Fruit fly (Drosophila melanogaster): ENCODE results near the gene CG15534.

CG15534 gene

dm6 chr3R:30391098-30391497, 40.8 kb upstream of the CG15534 start:
- TF ChIP-seq CG8119 (GFP tag; IDR thresholded peaks at IDR 0.05) (0 out of 3 replicates have a peak, but pooled peaks have one; percentile 28), net (GFP tag; optimal IDR thresholded peaks at IDR 0.05) (no peak), Smox (GFP tag; optimal IDR thresholded peaks at IDR 0.05) (no peak), vri (GFP tag; optimal IDR thresholded peaks at IDR 0.05) (peak; percentile 82), CG3919 (GFP tag; optimal IDR thresholded peaks at IDR 0.05) (no peak), fd85E (GFP tag; optimal IDR thresholded peaks at IDR 0.05) (no peak), svp (GFP tag) (peak; percentile 57), CG15336 (GFP tag; IDR thresholded peaks at IDR 0.05) (no peak)

- TF ChIP-seq fkh (GFP tag; optimal IDR thresholded peaks at IDR 0.05): no peak
- no peak for TF ChIP-seq Ets96B (tag; optimal IDR thresholded peaks at IDR 0.05)
- no peak for TF ChIP-seq CG6276 (GFP tag; optimal IDR thresholded peaks at IDR 0.05)
- peak; percentile 66 for TF ChIP-seq Eip78C (GFP tag)
- TF ChIP-seq cyc (GFP tag; optimal IDR thresholded peaks at IDR 0.05): peak; percentile 19
- TF ChIP-seq CG4318 (GFP tag; optimal IDR thresholded peaks at IDR 0.05): no peak
- TF ChIP-seq CG11902 (GFP tag; optimal IDR thresholded peaks at IDR 0.05): no peak
- no peak for TF ChIP-seq CG11294 (GFP tag; IDR thresholded peaks at IDR 0.05)
- TF ChIP-seq CG6163 (GFP tag; IDR thresholded peaks at IDR 0.05): no peak
- no peak for TF ChIP-seq Hr4 (GFP tag; optimal IDR thresholded peaks at IDR 0.05)
- TF ChIP-seq lz (GFP tag; optimal IDR thresholded peaks at IDR 0.05): peak; percentile 22
- TF ChIP-seq spab (GFP tag; optimal IDR thresholded peaks at IDR 0.05): no peak
- no peak for TF ChIP-seq CG6808 (GFP tag; optimal IDR thresholded peaks at IDR 0.05)
- TF ChIP-seq CG6854 (GFP tag; optimal IDR thresholded peaks at IDR 0.05): no peak
- no peak for TF ChIP-seq CG3032 (tag; optimal IDR thresholded peaks at IDR 0.05)
- no peak for TF ChIP-seq CG8632 (GFP tag; optimal IDR thresholded peaks at IDR 0.05)
- no peak for TF ChIP-seq net (GFP tag; optimal IDR thresholded peaks at IDR 0.05)
- peak; percentile 23 for TF ChIP-seq achi (GFP tag; optimal IDR thresholded peaks at IDR 0.05)
- TF ChIP-seq acj6 (GFP tag; optimal IDR thresholded peaks at IDR 0.05): peak; percentile 19
- TF ChIP-seq Hr39 (GFP tag; optimal IDR thresholded peaks at IDR 0.05): peak; percentile 36
- TF ChIP-seq CG15336 (GFP tag; IDR thresholded peaks at IDR 0.05): no peak
- TF ChIP-seq dac (GFP tag; optimal IDR thresholded peaks at IDR 0.05): no peak
- peak; percentile 31; the same call in 1 of the 3 replicates for TF ChIP-seq eg (GFP tag; IDR thresholded peaks at IDR 0.05)
- peak; percentile 30 for TF ChIP-seq esn (GFP tag; optimal IDR thresholded peaks at IDR 0.05)
- TF ChIP-seq CG16779 (tag; optimal IDR thresholded peaks at IDR 0.05): no peak
- TF ChIP-seq CG3919 (GFP tag; optimal IDR thresholded peaks at IDR 0.05): no peak
- TF ChIP-seq Lpt (GFP tag; optimal IDR thresholded peaks at IDR 0.05): no peak
- no peak for TF ChIP-seq CG10669 (GFP tag; optimal IDR thresholded peaks at IDR 0.05)
- no peak for TF ChIP-seq CG11762 (GFP tag; optimal IDR thresholded peaks at IDR 0.05; ENCODE audit: insufficient read depth)
- peak; percentile 3 for TF ChIP-seq Smox (GFP tag; optimal IDR thresholded peaks at IDR 0.05)
- TF ChIP-seq Blimp-1 (GFP tag; optimal IDR thresholded peaks at IDR 0.05): no peak
- no peak for TF ChIP-seq Sox14 (GFP tag; optimal IDR thresholded peaks at IDR 0.05)
- TF ChIP-seq topi (GFP tag; optimal IDR thresholded peaks at IDR 0.05): peak; percentile 38
- no peak for TF ChIP-seq CG8119 (GFP tag; IDR thresholded peaks at IDR 0.05)
- TF ChIP-seq salr (GFP tag; optimal IDR thresholded peaks at IDR 0.05): no peak
- TF ChIP-seq CG31627 (GFP tag; optimal IDR thresholded peaks at IDR 0.05): peak; percentile 32
- TF ChIP-seq Sox15 (GFP tag; optimal IDR thresholded peaks at IDR 0.05): no peak
- TF ChIP-seq OdsH (GFP tag; optimal IDR thresholded peaks at IDR 0.05): peak; percentile 6
- TF ChIP-seq dsx (GFP tag; optimal IDR thresholded peaks at IDR 0.05; ENCODE audit: poor library complexity, severe bottlenecking): no peak
- TF ChIP-seq CG10631 (GFP tag; optimal IDR thresholded peaks at IDR 0.05): no peak
- no peak for TF ChIP-seq Hr38 (GFP tag; optimal IDR thresholded peaks at IDR 0.05)
- TF ChIP-seq fd59A (GFP tag; optimal IDR thresholded peaks at IDR 0.05): no peak
- no peak for TF ChIP-seq CG32006 (GFP tag; optimal IDR thresholded peaks at IDR 0.05)
- TF ChIP-seq Ets21C (GFP tag; optimal IDR thresholded peaks at IDR 0.05): no peak
- no peak for TF ChIP-seq CG8319 (GFP tag; optimal IDR thresholded peaks at IDR 0.05)
- no peak for TF ChIP-seq CG7368 (GFP tag; optimal IDR thresholded peaks at IDR 0.05)
- no peak for TF ChIP-seq CG1621 (tag; optimal IDR thresholded peaks at IDR 0.05)
- TF ChIP-seq svp (GFP tag): peak; percentile 75
These were observed 39.9 kb upstream of the CG15534 start for dm6 chr3R:30391950-30392349.
